Worm (Caenorhabditis elegans): ENCODE measurements around the gene nob-1.
A peak's percentile ranks its signal among the peaks of the same experiment; 100 is the strongest.

The nob-1 gene

ce11 chrIII:12064494-12064893 lies 19.6 kb downstream of the nob-1 start:
- TF ChIP-seq vab-7 (GFP tag; IDR thresholded peaks at IDR 0.05): no peak
- no peak for TF ChIP-seq R02D3.7 (tag; optimal IDR thresholded peaks at IDR 0.05)
- TF ChIP-seq ztf-7 (tag; optimal IDR thresholded peaks at IDR 0.05): no peak
- TF ChIP-seq ceh-28 (tag; optimal IDR thresholded peaks at IDR 0.05): no peak

ce11 chrIII:12063934-12064333 lies 20.2 kb downstream of the nob-1 start:
- TF ChIP-seq ztf-7 (tag; optimal IDR thresholded peaks at IDR 0.05) (no peak), zip-2 (tag; optimal IDR thresholded peaks at IDR 0.05) (no peak), nhr-10 (tag; optimal IDR thresholded peaks at IDR 0.05) (no peak), zfp-3 (GFP tag; conservative IDR thresholded peaks at IDR 0.05) (no peak), T20F7.1 (GFP tag; optimal IDR thresholded peaks at IDR 0.05) (no peak), unc-39 (tag; optimal IDR thresholded peaks at IDR 0.05) (no peak), tag-97 (GFP tag; IDR thresholded peaks at IDR 0.05) (no peak), jun-1 (tag; optimal IDR thresholded peaks at IDR 0.05) (no peak), nhr-76 (tag; optimal IDR thresholded peaks at IDR 0.05) (no peak), ztf-11 (tag; optimal IDR thresholded peaks at IDR 0.05) (no peak), mdt-29 (GFP tag; IDR thresholded peaks at IDR 0.05) (no peak), set-16 (GFP tag; IDR thresholded peaks at IDR 0.05) (no peak), egl-27 (tag; optimal IDR thresholded peaks at IDR 0.05) (no peak), ceh-20 (GFP tag; IDR thresholded peaks at IDR 0.05) (no peak), nhr-41 (GFP tag; IDR thresholded peaks at IDR 0.05) (no peak)

ce11 chrIII:12061413-12061812 lies 22.7 kb downstream of the nob-1 start, which contains the start of gene zyg-8:
Gene zyg-8 (plus strand): TSS chrIII:12061713.
- TF ChIP-seq fkh-10 (GFP tag; optimal IDR thresholded peaks at IDR 0.05) (no peak), D1046.2 (GFP tag; IDR thresholded peaks at IDR 0.05) (no peak), zfp-2 (tag; optimal IDR thresholded peaks at IDR 0.05) (no peak), aha-1 (tag) (peak; percentile 78)

- TF ChIP-seq nhr-41 (GFP tag; IDR thresholded peaks at IDR 0.05) (no peak), hmg-1.1 (GFP tag; IDR thresholded peaks at IDR 0.05) (0 out of 2 replicates have a peak, but pooled peaks have one; percentile 23), set-16 (GFP tag; IDR thresholded peaks at IDR 0.05) (peak; percentile 74), aha-1 (tag) (peak; percentile 60), T20F7.1 (GFP tag; optimal IDR thresholded peaks at IDR 0.05) (no peak), fkh-10 (GFP tag; optimal IDR thresholded peaks at IDR 0.05) (no peak), egl-43 (GFP tag; IDR thresholded peaks at IDR 0.05) (peak; percentile 39; the same call in 1 of the 2 replicates)
These were observed 24.0 kb downstream of the nob-1 start for ce11 chrIII:12060092-12060491.

- no peak for TF ChIP-seq vab-7 (GFP tag; IDR thresholded peaks at IDR 0.05)
These were observed 24.6 kb downstream of the nob-1 start for ce11 chrIII:12059521-12059920.

- TF ChIP-seq lsy-2 (tag; optimal IDR thresholded peaks at IDR 0.05): peak in 1 of 2 experiments; percentile 57
- TF ChIP-seq dve-1 (tag; optimal IDR thresholded peaks at IDR 0.05; ENCODE audit: insufficient read depth): peak; percentile 35
- no peak for TF ChIP-seq zip-2 (tag; optimal IDR thresholded peaks at IDR 0.05)
- TF ChIP-seq Y48G9A.11 (GFP tag; IDR thresholded peaks at IDR 0.05): no peak
- peak; percentile 58 for TF ChIP-seq mes-2 (tag; optimal IDR thresholded peaks at IDR 0.05; ENCODE audit: poor library complexity, severe bottlenecking)
- TF ChIP-seq dpl-1 (GFP tag; optimal IDR thresholded peaks at IDR 0.05): peak; percentile 54
- TF ChIP-seq ces-1 (GFP tag; optimal IDR thresholded peaks at IDR 0.05): peak; percentile 19
- TF ChIP-seq lin-38 (GFP tag; IDR thresholded peaks at IDR 0.05): peak; percentile 48
These were observed 25.7 kb downstream of the nob-1 start, which contains the start of gene arx-3 for ce11 chrIII:12058429-12058828. Gene arx-3 (minus strand): TSS chrIII:12058458.
